Fruit fly (Drosophila melanogaster): ENCODE results near the gene daed.

daed gene

dm6 chr2L:2201107-2201561, 15.0 kb downstream of the daed start (continued):
- TF ChIP-seq Ravus (GFP tag; IDR thresholded peaks at IDR 0.05) (no peak; the same call in 1 of the 2 replicates), exex (tag; optimal IDR thresholded peaks at IDR 0.05) (no peak), dati (GFP tag; IDR thresholded peaks at IDR 0.05) (0 out of 2 replicates have a peak, but pooled peaks have one; percentile 7), sim (GFP tag; IDR thresholded peaks at IDR 0.05) (peak; percentile 55; the same call in 1 of the 2 replicates), nau (GFP tag; optimal IDR thresholded peaks at IDR 0.05) (peak; percentile 86), CG8478 (optimal IDR thresholded peaks at IDR 0.05) (no peak), toy (GFP tag; IDR thresholded peaks at IDR 0.05) (no peak), CG16863 (GFP tag; optimal IDR thresholded peaks at IDR 0.05) (peak; percentile 73), lov (optimal IDR thresholded peaks at IDR 0.05) (no peak), lov (GFP tag; IDR thresholded peaks at IDR 0.05) (peak; percentile 72; the same call in 1 of the 3 replicates), Atf3 (GFP tag; optimal IDR thresholded peaks at IDR 0.05) (peak; percentile 82), pros (GFP tag; optimal IDR thresholded peaks at IDR 0.05) (no peak), gcm2 (GFP tag; optimal IDR thresholded peaks at IDR 0.05) (peak; percentile 2), zen2 (GFP tag; IDR thresholded peaks at IDR 0.05; ENCODE audit: partially characterized antibody) (no peak), CG12744 (GFP tag; optimal IDR thresholded peaks at IDR 0.05) (no peak), CG7928 (GFP tag; optimal IDR thresholded peaks at IDR 0.05) (no peak), h (optimal IDR thresholded peaks at IDR 0.05) (no peak), B-H2 (GFP tag; optimal IDR thresholded peaks at IDR 0.05) (no peak), CG4707 (GFP tag; optimal IDR thresholded peaks at IDR 0.05) (peak; percentile 78), CG4360 (GFP tag; IDR thresholded peaks at IDR 0.05) (no peak), Lpt (GFP tag; optimal IDR thresholded peaks at IDR 0.05) (no peak), CG9609 (GFP tag; optimal IDR thresholded peaks at IDR 0.05) (peak; percentile 44), Hey (tag; optimal IDR thresholded peaks at IDR 0.05) (no peak), en (GFP tag; optimal IDR thresholded peaks at IDR 0.05) (peak; percentile 63), CG18619 (GFP tag; optimal IDR thresholded peaks at IDR 0.05) (peak; percentile 74), Abd-B (GFP tag; optimal IDR thresholded peaks at IDR 0.05) (peak; percentile 84), D19B (GFP tag; optimal IDR thresholded peaks at IDR 0.05) (no peak), CG17385 (GFP tag; optimal IDR thresholded peaks at IDR 0.05) (peak; percentile 77), CG12071 (GFP tag; optimal IDR thresholded peaks at IDR 0.05) (peak; percentile 64), amos (GFP tag; IDR thresholded peaks at IDR 0.05; ENCODE audit: partially characterized antibody) (no peak), org-1 (GFP tag; optimal IDR thresholded peaks at IDR 0.05) (peak; percentile 76), tna (GFP tag; IDR thresholded peaks at IDR 0.05; ENCODE audit: partially characterized antibody) (no peak), CG11695 (GFP tag; IDR thresholded peaks at IDR 0.05) (peak; percentile 54; the same call in 1 of the 3 replicates), Nf-YA (GFP tag; IDR thresholded peaks at IDR 0.05) (peak; percentile 67; the same call in 1 of the 2 replicates), CG12391 (tag; optimal IDR thresholded peaks at IDR 0.05) (peak; percentile 87), CG9727 (GFP tag; optimal IDR thresholded peaks at IDR 0.05) (peak; percentile 90), CG11504 (tag; optimal IDR thresholded peaks at IDR 0.05) (peak; percentile 88), kni (GFP tag; optimal IDR thresholded peaks at IDR 0.05) (peak; percentile 54), CG7271 (tag; optimal IDR thresholded peaks at IDR 0.05) (peak; percentile 6), CG14965 (GFP tag; optimal IDR thresholded peaks at IDR 0.05; ENCODE audit: borderline replicate concordance) (peak; percentile 11), CG17361 (GFP tag; IDR thresholded peaks at IDR 0.05) (no peak; the same call in 2 of the 3 replicates), CG3838 (GFP tag; optimal IDR thresholded peaks at IDR 0.05) (peak; percentile 14), emc (GFP tag; optimal IDR thresholded peaks at IDR 0.05) (peak; percentile 8), pan (optimal IDR thresholded peaks at IDR 0.05) (no peak), pan (GFP tag; optimal IDR thresholded peaks at IDR 0.05 in 1 of 2, IDR thresholded peaks at IDR 0.05 in 1 of 2) (peak in 1 of 2 experiments; percentile 62), fd102C (GFP tag; optimal IDR thresholded peaks at IDR 0.05) (peak; percentile 26), CG8388 (GFP tag; optimal IDR thresholded peaks at IDR 0.05) (peak; percentile 90), psq (GFP tag; optimal IDR thresholded peaks at IDR 0.05) (no peak), luna (GFP tag; optimal IDR thresholded peaks at IDR 0.05) (no peak), pfk (GFP tag; optimal IDR thresholded peaks at IDR 0.05) (no peak), Xrp1 (GFP tag; IDR thresholded peaks at IDR 0.05) (peak; percentile 87), Nf-YC (tag; optimal IDR thresholded peaks at IDR 0.05) (peak; percentile 21)
